Fruit fly (Drosophila melanogaster) whole organism, embryonic: ENCODE results near the gene Ptp99A.
A peak's percentile ranks its signal among the peaks of the same experiment; 100 is the strongest.

Source experiments
- Aef1 ChIP-seq: fragments of 200-800 bp; sonication (Bioruptor generic); IDR thresholded peaks from 3 replicates; pipeline ENCODE4 v1.3.6; 2022; ENCODE audit warnings: missing biosample characterization, missing genetic modification characterization
- BEAF-32 ChIP-seq: fragments of 200-800 bp; sonication (Bioruptor generic); optimal IDR thresholded peaks from 3 replicates; lab custom pipeline; 2017; ENCODE audit warnings: missing biosample characterization, missing genetic modification characterization, mild to moderate bottlenecking, moderate library complexity, missing genetic modification reagents
- Bgb ChIP-seq: fragments of 200-800 bp; sonication (Bioruptor generic); IDR thresholded peaks from 2 replicates; pipeline ENCODE4 v1.3.6; 2022; ENCODE audit warnings: missing biosample characterization, missing genetic modification characterization; ENCODE audit not compliant: partially characterized antibody
- CG1024 ChIP-seq: fragments of 200-800 bp; sonication (Bioruptor generic); IDR thresholded peaks from 2 replicates; pipeline ENCODE4 v1.3.6; 2022; ENCODE audit warnings: missing biosample characterization, missing genetic modification characterization
- CG10366 ChIP-seq: fragments of 200-800 bp; sonication (Bioruptor generic); IDR thresholded peaks from 2 replicates; pipeline ENCODE4 v1.3.6; 2022; ENCODE audit warnings: missing biosample characterization, missing genetic modification characterization
- CG10431 ChIP-seq: fragments of 200-800 bp; sonication (Bioruptor generic); optimal IDR thresholded peaks from 3 replicates; lab custom pipeline; 2018; ENCODE audit warnings: missing biosample characterization, mild to moderate bottlenecking, missing genetic modification characterization
- CG10979 ChIP-seq: fragments of 200-800 bp; sonication (Bioruptor generic); optimal IDR thresholded peaks from 2 replicates; lab custom pipeline; 2018; ENCODE audit warnings: missing biosample characterization, mild to moderate bottlenecking, missing genetic modification characterization, moderate library complexity
- CG11247 ChIP-seq: fragments of 200-800 bp; sonication (Bioruptor generic); IDR thresholded peaks from 2 replicates; pipeline ENCODE4 v1.3.6; 2022; ENCODE audit warnings: missing biosample characterization, missing genetic modification characterization
- CG11560 ChIP-seq: fragments of 200-800 bp; sonication (Bioruptor generic); IDR thresholded peaks from 3 replicates; pipeline ENCODE4 v1.3.6; 2022; ENCODE audit warnings: missing biosample characterization, missing genetic modification characterization
- CG14050 ChIP-seq: fragments of 200-800 bp; sonication (Bioruptor generic); IDR thresholded peaks from 3 replicates; pipeline ENCODE4 v1.3.6; 2022; ENCODE audit warnings: missing biosample characterization, missing genetic modification characterization
- CG15479 ChIP-seq: fragments of 200-800 bp; sonication (Bioruptor generic); optimal IDR thresholded peaks from 3 replicates; lab custom pipeline; 2019; ENCODE audit warnings: missing biosample characterization, mild to moderate bottlenecking, missing genetic modification characterization, moderate library complexity
- CG1792 ChIP-seq: fragments of 200-800 bp; sonication (Bioruptor generic); optimal IDR thresholded peaks from 2 replicates; lab custom pipeline; 2016; ENCODE audit warnings: missing biosample characterization, missing genetic modification characterization
- CG18599 ChIP-seq: fragments of 200-800 bp; sonication (Bioruptor generic); optimal IDR thresholded peaks from 3 replicates; lab custom pipeline; 2017; ENCODE audit warnings: missing biosample characterization, missing genetic modification characterization, mild to moderate bottlenecking, moderate library complexity, missing genetic modification reagents
- CG2129 ChIP-seq: fragments of 200-800 bp; sonication (Bioruptor generic); IDR thresholded peaks from 2 replicates; pipeline ENCODE4 v1.3.6; 2022; ENCODE audit warnings: missing biosample characterization, missing genetic modification characterization; ENCODE audit not compliant: partially characterized antibody
- CG2199 ChIP-seq: fragments of 200-800 bp; sonication (Bioruptor generic); IDR thresholded peaks from 3 replicates; pipeline ENCODE4 v1.3.6; 2022; ENCODE audit warnings: missing biosample characterization, missing genetic modification characterization
- CG2202 ChIP-seq: fragments of 200-800 bp; sonication (Bioruptor generic); optimal IDR thresholded peaks from 2 replicates; lab custom pipeline; 2018; ENCODE audit warnings: missing biosample characterization, mild to moderate bottlenecking, missing genetic modification characterization
- CG32767 ChIP-seq: fragments of 200-800 bp; sonication (Bioruptor generic); IDR thresholded peaks from 2 replicates; pipeline ENCODE4 v1.3.6; 2022; ENCODE audit warnings: missing biosample characterization, missing genetic modification characterization
- CG43689 ChIP-seq: fragments of 200-800 bp; sonication (Bioruptor generic); IDR thresholded peaks from 2 replicates; pipeline ENCODE4 v1.3.6; 2022; ENCODE audit warnings: missing biosample characterization, missing genetic modification characterization
- CG4617 ChIP-seq: fragments of 200-800 bp; sonication (Bioruptor generic); optimal IDR thresholded peaks from 3 replicates; lab custom pipeline; 2016; ENCODE audit warnings: missing biosample characterization, missing genetic modification characterization, borderline replicate concordance
- CG7357 ChIP-seq: fragments of 200-800 bp; sonication (Bioruptor generic); IDR thresholded peaks from 3 replicates; pipeline ENCODE4 v1.3.6; 2022; ENCODE audit warnings: missing biosample characterization, missing genetic modification characterization
- CG7963 ChIP-seq: fragments of 200-800 bp; sonication (Bioruptor generic); IDR thresholded peaks from 3 replicates; pipeline ENCODE4 v1.3.6; 2022; ENCODE audit warnings: missing biosample characterization, missing genetic modification characterization; ENCODE audit not compliant: partially characterized antibody
- CG8924 ChIP-seq: fragments of 200-800 bp; optimal IDR thresholded peaks from 3 replicates; lab custom pipeline; 2019; ENCODE audit warnings: missing biosample characterization, mild to moderate bottlenecking, missing genetic modification characterization, moderate library complexity
- CG9797 ChIP-seq: fragments of 200-800 bp; sonication (Bioruptor generic); optimal IDR thresholded peaks from 3 replicates; lab custom pipeline; 2018; ENCODE audit warnings: missing biosample characterization, mild to moderate bottlenecking, missing genetic modification characterization
- CG9817 ChIP-seq: fragments of 200-800 bp; sonication (Bioruptor generic); optimal IDR thresholded peaks from 2 replicates; lab custom pipeline; 2018; ENCODE audit warnings: missing biosample characterization, mild to moderate bottlenecking, missing genetic modification characterization, moderate library complexity
- CG9932 ChIP-seq: fragments of 200-800 bp; sonication (Bioruptor generic); IDR thresholded peaks from 2 replicates; pipeline ENCODE4 v1.3.6; 2022; ENCODE audit warnings: missing biosample characterization, missing genetic modification characterization
- Deaf1 ChIP-seq: fragments of 200-800 bp; optimal IDR thresholded peaks from 3 replicates; lab custom pipeline; 2019; ENCODE audit warnings: missing biosample characterization, mild to moderate bottlenecking, missing genetic modification characterization, moderate library complexity
- Dll ChIP-seq: fragments of 200-800 bp; sonication (Bioruptor generic); IDR thresholded peaks from 4 replicates; pipeline ENCODE4 v1.3.6; 2022; ENCODE audit warnings: missing biosample characterization, missing genetic modification characterization; ENCODE audit not compliant: partially characterized antibody
- Elba2 ChIP-seq: fragments of 200-800 bp; sonication (Bioruptor generic); optimal IDR thresholded peaks from 3 replicates; lab custom pipeline; 2016; ENCODE audit warnings: missing biosample characterization, missing genetic modification characterization
- Gug ChIP-seq: fragments of 200-800 bp; sonication (Bioruptor generic); IDR thresholded peaks from 4 replicates; pipeline ENCODE4 v1.3.6; 2022; ENCODE audit warnings: missing biosample characterization, missing genetic modification characterization
- Mrtf ChIP-seq: fragments of 200-800 bp; sonication (Bioruptor generic); IDR thresholded peaks from 3 replicates; pipeline ENCODE4 v1.3.6; 2022; ENCODE audit warnings: missing biosample characterization, missing genetic modification characterization
- Nf-YB ChIP-seq: fragments of 200-800 bp; sonication (Bioruptor generic); optimal IDR thresholded peaks from 3 replicates; lab custom pipeline; 2019; ENCODE audit warnings: missing biosample characterization, mild to moderate bottlenecking, missing genetic modification characterization, moderate library complexity
- NfI ChIP-seq: fragments of 200-800 bp; sonication (Bioruptor generic); optimal IDR thresholded peaks from 3 replicates; lab custom pipeline; 2018; ENCODE audit warnings: missing biosample characterization, mild to moderate bottlenecking, missing genetic modification characterization, moderate library complexity
- Sox100B ChIP-seq: fragments of 200-800 bp; sonication (Bioruptor generic); optimal IDR thresholded peaks from 3 replicates; lab custom pipeline; 2018; ENCODE audit warnings: missing biosample characterization, mild to moderate bottlenecking, missing genetic modification characterization
- ac ChIP-seq: fragments of 200-800 bp; sonication (Bioruptor generic); optimal IDR thresholded peaks from 3 replicates; lab custom pipeline; 2017; ENCODE audit warnings: missing biosample characterization, mild to moderate bottlenecking, missing genetic modification characterization
- ase ChIP-seq: fragments of 200-800 bp; sonication (Bioruptor generic); IDR thresholded peaks from 3 replicates; pipeline ENCODE4 v1.3.6; 2022; ENCODE audit warnings: missing biosample characterization, missing genetic modification characterization
- bcd ChIP-seq: fragments of 200-800 bp; sonication (Bioruptor generic); optimal IDR thresholded peaks from 2 replicates; lab custom pipeline; 2017; ENCODE audit warnings: missing biosample characterization, mild to moderate bottlenecking, missing genetic modification characterization
- chm ChIP-seq: fragments of 200-800 bp; sonication (Bioruptor generic); IDR thresholded peaks from 2 replicates; pipeline ENCODE4 v1.3.6; 2022; ENCODE audit warnings: missing biosample characterization, missing genetic modification characterization
- gro ChIP-seq: fragments of 200-800 bp; sonication (Bioruptor generic); optimal IDR thresholded peaks from 2 replicates; lab custom pipeline; 2016; ENCODE audit warnings: missing biosample characterization, missing genetic modification characterization
- ham ChIP-seq: fragments of 200-800 bp; sonication (Bioruptor generic); IDR thresholded peaks from 2 replicates; pipeline ENCODE4 v1.3.6; 2022; ENCODE audit warnings: missing biosample characterization, missing genetic modification characterization
- inv ChIP-seq: fragments of 200-800 bp; sonication (Bioruptor generic); IDR thresholded peaks from 2 replicates; pipeline ENCODE4 v1.3.6; 2022; ENCODE audit warnings: missing biosample characterization, missing genetic modification characterization; ENCODE audit not compliant: partially characterized antibody
- nerfin-2 ChIP-seq: fragments of 200-800 bp; sonication (Bioruptor generic); IDR thresholded peaks from 2 replicates; pipeline ENCODE4 v1.3.6; 2022; ENCODE audit warnings: missing biosample characterization, missing genetic modification characterization; ENCODE audit not compliant: partially characterized antibody
- nmo ChIP-seq: fragments of 200-800 bp; sonication (Bioruptor generic); optimal IDR thresholded peaks from 2 replicates; lab custom pipeline; 2018; ENCODE audit warnings: missing biosample characterization, mild to moderate bottlenecking, missing genetic modification characterization, moderate library complexity
- oc ChIP-seq: fragments of 200-800 bp; sonication (Bioruptor generic); optimal IDR thresholded peaks from 2 replicates; lab custom pipeline; 2018; ENCODE audit warnings: missing biosample characterization, mild to moderate bottlenecking, missing genetic modification characterization, moderate library complexity
- p53 ChIP-seq: fragments of 200-800 bp; sonication (Bioruptor generic); optimal IDR thresholded peaks from 2 replicates; lab custom pipeline; 2016; ENCODE audit warnings: missing biosample characterization, missing genetic modification characterization
- pum ChIP-seq: fragments of 200-800 bp; sonication (Bioruptor generic); optimal IDR thresholded peaks from 2 replicates; lab custom pipeline; 2016; ENCODE audit warnings: missing biosample characterization, missing genetic modification characterization
- seq ChIP-seq: fragments of 200-800 bp; sonication (Bioruptor generic); IDR thresholded peaks from 2 replicates; pipeline ENCODE4 v1.3.6; 2022; ENCODE audit warnings: missing biosample characterization, missing genetic modification characterization
- slbo ChIP-seq: fragments of 200-800 bp; sonication (Bioruptor generic); IDR thresholded peaks from 2 replicates; pipeline ENCODE4 v1.3.6; 2022; ENCODE audit warnings: missing biosample characterization, missing genetic modification characterization
- stwl ChIP-seq: fragments of 200-800 bp; sonication (Bioruptor generic); optimal IDR thresholded peaks from 3 replicates; lab custom pipeline; 2018; ENCODE audit warnings: missing biosample characterization, mild to moderate bottlenecking, missing genetic modification characterization, moderate library complexity
- tin ChIP-seq: fragments of 200-800 bp; sonication (Bioruptor generic); optimal IDR thresholded peaks from 3 replicates; lab custom pipeline; 2016; ENCODE audit warnings: missing biosample characterization, missing genetic modification characterization
- toy ChIP-seq: fragments of 200-800 bp; sonication (Bioruptor generic); IDR thresholded peaks from 2 replicates; pipeline ENCODE4 v1.3.6; 2022; ENCODE audit warnings: missing biosample characterization, missing genetic modification characterization
- vvl ChIP-seq: fragments of 200-800 bp; sonication (Bioruptor generic); IDR thresholded peaks from 2 replicates; pipeline ENCODE4 v1.3.6; 2022; ENCODE audit warnings: missing biosample characterization, missing genetic modification characterization

Gene Ptp99A

DNA sequence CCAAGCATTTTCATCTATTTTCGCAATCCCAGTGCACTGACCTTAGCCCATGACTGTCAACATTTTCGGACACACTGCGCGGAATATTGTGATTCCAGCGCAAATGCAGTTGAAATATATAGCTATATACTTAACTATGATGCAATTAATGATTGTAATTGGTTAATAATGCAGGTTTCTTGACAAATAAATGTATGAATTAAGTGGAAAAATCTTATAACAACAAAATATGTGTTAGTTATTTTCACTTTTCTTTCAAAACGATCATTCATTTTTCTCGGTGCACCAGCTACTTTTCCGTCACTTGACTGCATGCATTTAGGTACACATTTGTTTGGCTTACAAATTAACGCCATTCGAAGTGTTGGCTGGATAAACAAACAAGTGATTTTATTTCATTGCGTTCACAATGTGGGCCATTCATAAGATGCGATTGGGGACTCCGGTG lies 81.3 kb downstream of the Ptp99A start (continued):
- no peak for TF ChIP-seq CG2199
- TF ChIP-seq CG11247 (GFP tag; lab: Robert Waterston, UW) = no peak
- TF ChIP-seq CG8924 (tag; lab: Kevin White, UChicago) = peak; percentile 45
- no peak for TF ChIP-seq Elba2 (GFP tag; lab: Kevin White, UChicago)
- TF ChIP-seq CG10366 = no peak
- peak; percentile 45; the same call in 1 of the 2 replicates for TF ChIP-seq vvl (GFP tag; lab: Robert Waterston, UW)
- peak; percentile 66 for TF ChIP-seq pum
- TF ChIP-seq CG9797 (GFP tag; lab: Kevin White, UChicago) = no peak
- TF ChIP-seq CG9817 (tag; lab: Kevin White, UChicago) = no peak
- no peak for TF ChIP-seq gro (GFP tag; lab: Kevin White, UChicago)
- TF ChIP-seq CG7357 (GFP tag; lab: Robert Waterston, UW) = 0 out of 3 replicates have a peak, but pooled peaks have one; percentile 38
- TF ChIP-seq CG43689 = no peak
- no peak for TF ChIP-seq NfI (GFP tag; lab: Kevin White, UChicago)
- TF ChIP-seq CG15479 (GFP tag; lab: Kevin White, UChicago) = no peak
- TF ChIP-seq CG2129 (GFP tag; lab: Robert Waterston, UW) = no peak
- no peak for TF ChIP-seq Bgb (GFP tag; lab: Robert Waterston, UW)
- no peak for TF ChIP-seq nerfin-2
- no peak for TF ChIP-seq p53 (GFP tag; lab: Kevin White, UChicago)
- no peak for TF ChIP-seq stwl (tag; lab: Kevin White, UChicago)
- peak; percentile 33 for TF ChIP-seq tin (GFP tag; lab: Kevin White, UChicago)
- no peak for TF ChIP-seq seq (GFP tag; lab: Robert Waterston, UW)
- TF ChIP-seq CG10979 (tag; lab: Kevin White, UChicago) = peak; percentile 72
- peak; percentile 35 for TF ChIP-seq CG18599
- peak; percentile 53 for TF ChIP-seq oc
- peak; percentile 28 for TF ChIP-seq bcd (GFP tag; lab: Kevin White, UChicago)
- TF ChIP-seq ac (GFP tag; lab: Kevin White, UChicago) = no peak
- peak; percentile 70 for TF ChIP-seq Sox100B
- TF ChIP-seq Nf-YB (GFP tag; lab: Kevin White, UChicago) = peak; percentile 25
- no peak for TF ChIP-seq Aef1
- no peak for TF ChIP-seq Mrtf
- TF ChIP-seq Deaf1 = no peak
- TF ChIP-seq ase (GFP tag; lab: Robert Waterston, UW) = no peak
- peak; percentile 48; the same call in 1 of the 2 replicates for TF ChIP-seq CG32767 (GFP tag; lab: Robert Waterston, UW)
- TF ChIP-seq CG2202 (tag; lab: Kevin White, UChicago) = peak; percentile 64
- peak; percentile 24 for TF ChIP-seq CG10431 (GFP tag; lab: Kevin White, UChicago)
- no peak for TF ChIP-seq CG9932 (GFP tag; lab: Robert Waterston, UW)
- TF ChIP-seq CG1792 (GFP tag; lab: Kevin White, UChicago) = no peak
- TF ChIP-seq chm (GFP tag; lab: Robert Waterston, UW) = no peak
- TF ChIP-seq CG7963 (GFP tag; lab: Robert Waterston, UW) = no peak
- no peak for TF ChIP-seq ham (GFP tag; lab: Robert Waterston, UW)
- TF ChIP-seq toy (GFP tag; lab: Robert Waterston, UW) = no peak
- no peak for TF ChIP-seq CG11560 (tag; lab: Robert Waterston, UW)
- TF ChIP-seq nmo (GFP tag; lab: Kevin White, UChicago) = peak; percentile 58
- no peak for TF ChIP-seq Gug (GFP tag; lab: Robert Waterston, UW)
- TF ChIP-seq slbo = no peak
- peak; percentile 35; the same call in 1 of the 2 replicates for TF ChIP-seq CG1024 (GFP tag; lab: Robert Waterston, UW)
- no peak for TF ChIP-seq CG4617
- no peak for TF ChIP-seq Dll
- TF ChIP-seq CG14050 = no peak
- no peak for TF ChIP-seq BEAF-32
- TF ChIP-seq inv = no peak
